Fruit fly (Drosophila melanogaster): ENCODE data around the gene CG12725.

Gene CG12725

dm6 chrX:13410887-13411286 lies 8.2 kb upstream of the CG12725 start:
- TF ChIP-seq CG11504 (tag; optimal IDR thresholded peaks at IDR 0.05) (no peak), CG10366 (GFP tag; IDR thresholded peaks at IDR 0.05) (no peak), Med (GFP tag) (peak; percentile 4), CTCF (GFP tag; optimal IDR thresholded peaks at IDR 0.05) (no peak), sens (GFP tag) (peak; percentile 35), ATbp (GFP tag; optimal IDR thresholded peaks at IDR 0.05) (no peak), bab2 (GFP tag; optimal IDR thresholded peaks at IDR 0.05) (no peak)

- peak; percentile 52 for TF ChIP-seq cwo (GFP tag; optimal IDR thresholded peaks at IDR 0.05)
- TF ChIP-seq grn (GFP tag; optimal IDR thresholded peaks at IDR 0.05), result peak; percentile 18
- TF ChIP-seq CG12769 (tag; optimal IDR thresholded peaks at IDR 0.05), result peak; percentile 33
- TF ChIP-seq Bdp1 (GFP tag; optimal IDR thresholded peaks at IDR 0.05), result no peak
- peak; percentile 20 for TF ChIP-seq kah (GFP tag; optimal IDR thresholded peaks at IDR 0.05)
- TF ChIP-seq CG17829 (tag; optimal IDR thresholded peaks at IDR 0.05), result no peak
Measured at dm6 chrX:13407673-13408072, 5.0 kb upstream of the CG12725 start.

DNA sequence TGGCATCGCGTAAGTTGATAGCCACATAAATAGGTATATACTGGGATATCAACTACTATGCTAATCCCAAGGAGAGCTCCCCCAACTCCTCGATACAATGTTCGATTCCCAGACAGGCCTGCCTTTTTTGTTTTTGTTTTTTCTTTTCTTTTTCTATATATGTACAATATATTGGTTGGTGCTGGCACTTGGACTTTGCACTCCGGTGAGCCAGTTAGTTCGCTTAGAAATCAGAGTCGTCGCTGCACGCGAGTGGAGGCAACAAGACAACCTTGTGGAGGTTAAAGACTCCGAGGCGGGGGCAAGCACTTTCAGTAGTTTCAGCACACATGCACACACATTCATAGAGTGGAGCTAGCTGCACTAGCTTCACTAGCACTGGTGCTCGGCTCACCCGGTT lies 3.6 kb upstream of the CG12725 start:
- no peak for TF ChIP-seq Ravus (GFP tag; IDR thresholded peaks at IDR 0.05)
- no peak for TF ChIP-seq Fer1 (GFP tag; optimal IDR thresholded peaks at IDR 0.05)
- TF ChIP-seq CG11085 (GFP tag; IDR thresholded peaks at IDR 0.05), result no peak
- TF ChIP-seq caup (GFP tag; optimal IDR thresholded peaks at IDR 0.05; ENCODE audit: severe bottlenecking), result no peak
- peak; percentile 85 for TF ChIP-seq nom (GFP tag; optimal IDR thresholded peaks at IDR 0.05)
- TF ChIP-seq Sox102F (GFP tag; optimal IDR thresholded peaks at IDR 0.05), result no peak
- TF ChIP-seq CG12744 (GFP tag; optimal IDR thresholded peaks at IDR 0.05), result no peak
- no peak for TF ChIP-seq TFAM (GFP tag; optimal IDR thresholded peaks at IDR 0.05)
- peak in 1 of 2 experiments; percentile 78 for TF ChIP-seq bsh (GFP tag; optimal IDR thresholded peaks at IDR 0.05)
- TF ChIP-seq Nf-YC (tag; optimal IDR thresholded peaks at IDR 0.05), result no peak
- TF ChIP-seq dpn (GFP tag; optimal IDR thresholded peaks at IDR 0.05), result no peak
- TF ChIP-seq CTCF (GFP tag; optimal IDR thresholded peaks at IDR 0.05), result no peak
- no peak for TF ChIP-seq slou (GFP tag; optimal IDR thresholded peaks at IDR 0.05)
- no peak for TF ChIP-seq CG6765 (GFP tag; optimal IDR thresholded peaks at IDR 0.05)
- no peak for TF ChIP-seq Chrac-16 (GFP tag; optimal IDR thresholded peaks at IDR 0.05)
- TF ChIP-seq dan (GFP tag; IDR thresholded peaks at IDR 0.05), result no peak
- no peak for TF ChIP-seq Usf (GFP tag; optimal IDR thresholded peaks at IDR 0.05)
- no peak for TF ChIP-seq Myb (GFP tag; optimal IDR thresholded peaks at IDR 0.05)
- no peak for TF ChIP-seq lov (optimal IDR thresholded peaks at IDR 0.05)
- TF ChIP-seq lov (GFP tag; IDR thresholded peaks at IDR 0.05), result 0 out of 3 replicates have a peak, but pooled peaks have one; percentile 42
- no peak for TF ChIP-seq odd (GFP tag; optimal IDR thresholded peaks at IDR 0.05)
- TF ChIP-seq Mes4 (GFP tag; optimal IDR thresholded peaks at IDR 0.05), result no peak
- TF ChIP-seq vnd (GFP tag; IDR thresholded peaks at IDR 0.05; ENCODE audit: partially characterized antibody), result no peak
- no peak for TF ChIP-seq CG12236 (GFP tag; optimal IDR thresholded peaks at IDR 0.05)
- TF ChIP-seq bigmax (GFP tag; optimal IDR thresholded peaks at IDR 0.05), result no peak
- no peak for TF ChIP-seq chn (GFP tag; optimal IDR thresholded peaks at IDR 0.05)
- TF ChIP-seq pita (GFP tag; optimal IDR thresholded peaks at IDR 0.05), result no peak
- no peak for TF ChIP-seq ATbp (GFP tag; optimal IDR thresholded peaks at IDR 0.05)
- no peak for TF ChIP-seq dmrt11E (tag; optimal IDR thresholded peaks at IDR 0.05)
- TF ChIP-seq CG2129 (GFP tag; IDR thresholded peaks at IDR 0.05; ENCODE audit: partially characterized antibody), result no peak
- TF ChIP-seq chinmo (GFP tag; IDR thresholded peaks at IDR 0.05; ENCODE audit: partially characterized antibody), result 0 out of 4 replicates have a peak, but pooled peaks have one; percentile 22
- TF ChIP-seq CG16863 (GFP tag; optimal IDR thresholded peaks at IDR 0.05), result no peak
